Worm (Caenorhabditis elegans): Measurements from ENCODE around the gene cyp-25A4.

The cyp-25A4 gene

ce11 chrIII:3875608-3876007 lies 23.7 kb upstream of the cyp-25A4 start (continued):
- no peak for TF ChIP-seq nhr-48 (tag; optimal IDR thresholded peaks at IDR 0.05)
- peak; percentile 45; the same call in 1 of the 2 replicates for TF ChIP-seq mdt-29 (GFP tag; IDR thresholded peaks at IDR 0.05)
- TF ChIP-seq unc-39 (tag; optimal IDR thresholded peaks at IDR 0.05): no peak
- no peak for TF ChIP-seq hif-1 (tag; optimal IDR thresholded peaks at IDR 0.05)
- no peak for TF ChIP-seq Y105C5A.15 (GFP tag; IDR thresholded peaks at IDR 0.05)
- TF ChIP-seq dpl-1 (GFP tag; optimal IDR thresholded peaks at IDR 0.05): peak; percentile 1
- TF ChIP-seq lir-3 (tag; optimal IDR thresholded peaks at IDR 0.05): no peak
- peak in 1 of 2 experiments; percentile 6 for TF ChIP-seq mdl-1 (tag; optimal IDR thresholded peaks at IDR 0.05)
- no peak for TF ChIP-seq ztf-7 (tag; optimal IDR thresholded peaks at IDR 0.05)
- peak; percentile 19 for TF ChIP-seq lin-13 (GFP tag; optimal IDR thresholded peaks at IDR 0.05)
- TF ChIP-seq zfp-3 (GFP tag; conservative IDR thresholded peaks at IDR 0.05): no peak
- peak; percentile 81 for TF ChIP-seq dve-1 (tag; optimal IDR thresholded peaks at IDR 0.05; ENCODE audit: insufficient read depth)
- no peak for TF ChIP-seq ztf-11 (tag; optimal IDR thresholded peaks at IDR 0.05)
- TF ChIP-seq egl-43 (GFP tag; IDR thresholded peaks at IDR 0.05): no peak
- no peak for TF ChIP-seq duxl-1 (tag; optimal IDR thresholded peaks at IDR 0.05; ENCODE audit: poor library complexity)
- no peak for TF ChIP-seq lin-38 (GFP tag; IDR thresholded peaks at IDR 0.05)
- TF ChIP-seq spr-1 (tag; optimal IDR thresholded peaks at IDR 0.05): no peak
- TF ChIP-seq nhr-28 (tag; optimal IDR thresholded peaks at IDR 0.05): peak; percentile 72
- TF ChIP-seq unc-62 (GFP tag; optimal IDR thresholded peaks at IDR 0.05 in 1 of 2): peak in 1 of 2 experiments; percentile 57
- TF ChIP-seq unc-62 (tag; optimal IDR thresholded peaks at IDR 0.05): no peak
- no peak for TF ChIP-seq F26F4.8 (GFP tag; conservative IDR thresholded peaks at IDR 0.05)

ce11 chrIII:3874895-3875294 lies 23.0 kb upstream of the cyp-25A4 start:
- TF ChIP-seq attf-4 (tag; optimal IDR thresholded peaks at IDR 0.05) (no peak), hlh-11 (tag; optimal IDR thresholded peaks at IDR 0.05) (peak; percentile 35), gei-8 (GFP tag; optimal IDR thresholded peaks at IDR 0.05) (no peak), ceh-44 (GFP tag; IDR thresholded peaks at IDR 0.05) (no peak), daf-16 (GFP tag; optimal IDR thresholded peaks at IDR 0.05) (no peak), daf-16 (tag; optimal IDR thresholded peaks at IDR 0.05) (peak; percentile 17), dve-1 (tag; optimal IDR thresholded peaks at IDR 0.05; ENCODE audit: insufficient read depth) (peak; percentile 47), zfp-3 (GFP tag; conservative IDR thresholded peaks at IDR 0.05) (0 out of 2 replicates have a peak, but pooled peaks have one; percentile 14), dmd-6 (GFP tag; IDR thresholded peaks at IDR 0.05) (peak; percentile 74), hlh-30 (tag; optimal IDR thresholded peaks at IDR 0.05; ENCODE audit: insufficient read depth) (peak; percentile 30), nhr-28 (tag; optimal IDR thresholded peaks at IDR 0.05) (peak; percentile 67), hif-1 (tag; optimal IDR thresholded peaks at IDR 0.05) (peak in 1 of 2 experiments; percentile 93), nhr-10 (tag; optimal IDR thresholded peaks at IDR 0.05) (no peak), egl-43 (GFP tag; IDR thresholded peaks at IDR 0.05) (no peak), Y105C5A.15 (GFP tag; IDR thresholded peaks at IDR 0.05) (no peak)

- TF ChIP-seq mxl-3 (GFP tag; optimal IDR thresholded peaks at IDR 0.05) (peak; percentile 38), zip-2 (tag; optimal IDR thresholded peaks at IDR 0.05) (peak; percentile 31), unc-62 (GFP tag; optimal IDR thresholded peaks at IDR 0.05 in 1 of 2) (peak in 1 of 2 experiments; percentile 41), unc-62 (tag; optimal IDR thresholded peaks at IDR 0.05) (no peak), ceh-28 (tag; optimal IDR thresholded peaks at IDR 0.05) (no peak), aha-1 (tag) (no peak), mdl-1 (tag; optimal IDR thresholded peaks at IDR 0.05) (peak in 1 of 2 experiments; percentile 11)
These were observed 22.6 kb upstream of the cyp-25A4 start for ce11 chrIII:3874492-3874891.

ce11 chrIII:3873424-3873823 lies 21.5 kb upstream of the cyp-25A4 start:
- TF ChIP-seq nhr-77 (tag; optimal IDR thresholded peaks at IDR 0.05) (peak; percentile 41), nhr-10 (tag; optimal IDR thresholded peaks at IDR 0.05) (no peak), spr-1 (tag; optimal IDR thresholded peaks at IDR 0.05) (no peak), egl-43 (GFP tag; IDR thresholded peaks at IDR 0.05) (0 out of 2 replicates have a peak, but pooled peaks have one; percentile 40), spr-3 (GFP tag; optimal IDR thresholded peaks at IDR 0.05) (peak; percentile 11), dpl-1 (GFP tag; optimal IDR thresholded peaks at IDR 0.05) (no peak), egl-27 (tag; optimal IDR thresholded peaks at IDR 0.05) (no peak), ceh-20 (GFP tag; IDR thresholded peaks at IDR 0.05) (no peak), hlh-30 (tag; optimal IDR thresholded peaks at IDR 0.05; ENCODE audit: insufficient read depth) (peak; percentile 65), zag-1 (tag; optimal IDR thresholded peaks at IDR 0.05) (no peak), mxl-3 (GFP tag; optimal IDR thresholded peaks at IDR 0.05) (peak; percentile 86), mdl-1 (tag; optimal IDR thresholded peaks at IDR 0.05) (peak in 1 of 2 experiments; percentile 66), saeg-2 (GFP tag; IDR thresholded peaks at IDR 0.05) (no peak), lin-13 (GFP tag; optimal IDR thresholded peaks at IDR 0.05) (peak; percentile 25), hmg-1.1 (GFP tag; IDR thresholded peaks at IDR 0.05) (peak; percentile 42; the same call in 1 of the 2 replicates), dmd-6 (GFP tag; IDR thresholded peaks at IDR 0.05) (peak; percentile 65), set-16 (GFP tag; IDR thresholded peaks at IDR 0.05) (peak; percentile 35; the same call in 1 of the 2 replicates), dve-1 (tag; optimal IDR thresholded peaks at IDR 0.05; ENCODE audit: insufficient read depth) (peak; percentile 34), nhr-28 (tag; optimal IDR thresholded peaks at IDR 0.05) (peak; percentile 64), Y105C5A.15 (GFP tag; IDR thresholded peaks at IDR 0.05) (no peak), skn-1 (tag; optimal IDR thresholded peaks at IDR 0.05) (no peak), hlh-11 (tag; optimal IDR thresholded peaks at IDR 0.05) (peak; percentile 72), ces-1 (GFP tag; optimal IDR thresholded peaks at IDR 0.05) (no peak), mdt-29 (GFP tag; IDR thresholded peaks at IDR 0.05) (no peak)
